Worm (Caenorhabditis elegans): ENCODE data around the gene glt-6.

The glt-6 gene

ce11 chrIV:7508850-7509249 lies 5.4 kb downstream of the glt-6 start:
- TF ChIP-seq ceh-13 (GFP tag; optimal IDR thresholded peaks at IDR 0.05) (no peak), ama-1 (optimal IDR thresholded peaks at IDR 0.05) (no peak)

- TF ChIP-seq flt-1 (GFP tag; IDR thresholded peaks at IDR 0.05), result no peak
- TF ChIP-seq hnd-1 (tag; optimal IDR thresholded peaks at IDR 0.05), result no peak
- TF ChIP-seq scrt-1 (GFP tag; IDR thresholded peaks at IDR 0.05), result no peak
- no peak for TF ChIP-seq tbx-37 (GFP tag; conservative IDR thresholded peaks at IDR 0.05)
- no peak for TF ChIP-seq ets-7 (tag; optimal IDR thresholded peaks at IDR 0.05)
- no peak for TF ChIP-seq aly-1 (tag; optimal IDR thresholded peaks at IDR 0.05)
- TF ChIP-seq ceh-36 (tag; optimal IDR thresholded peaks at IDR 0.05), result no peak
- no peak for TF ChIP-seq tra-4 (tag; optimal IDR thresholded peaks at IDR 0.05)
Observed at ce11 chrIV:7510829-7511228, 7.4 kb downstream of the glt-6 start.

ce11 chrIV:7512617-7513233 lies 9.3 kb downstream of the glt-6 start, which contains the start of the genes plc-4 and R05G6.4:
Gene plc-4, minus strand, starts transcription at chrIV:7512667.
Gene R05G6.4, plus strand, starts transcription at chrIV:7513233.
- no peak for TF ChIP-seq hmbx-1 (tag; optimal IDR thresholded peaks at IDR 0.05)
- no peak for TF ChIP-seq B0310.2 (tag; optimal IDR thresholded peaks at IDR 0.05)
- TF ChIP-seq tbx-11 (GFP tag; IDR thresholded peaks at IDR 0.05), result no peak

- TF ChIP-seq ceh-36 (tag; optimal IDR thresholded peaks at IDR 0.05) (no peak), hmg-4 (GFP tag; optimal IDR thresholded peaks at IDR 0.05) (no peak), hmbx-1 (tag; optimal IDR thresholded peaks at IDR 0.05) (no peak), hnd-1 (tag; optimal IDR thresholded peaks at IDR 0.05) (no peak), tbx-37 (GFP tag; conservative IDR thresholded peaks at IDR 0.05) (no peak), sea-1 (GFP tag; conservative IDR thresholded peaks at IDR 0.05) (no peak), F13C5.2 (tag; optimal IDR thresholded peaks at IDR 0.05) (no peak), ceh-13 (GFP tag; optimal IDR thresholded peaks at IDR 0.05) (no peak), ama-1 (optimal IDR thresholded peaks at IDR 0.05) (no peak), flt-1 (GFP tag; IDR thresholded peaks at IDR 0.05) (no peak), B0310.2 (tag; optimal IDR thresholded peaks at IDR 0.05) (no peak), tbx-11 (GFP tag; IDR thresholded peaks at IDR 0.05) (no peak), pes-1 (GFP tag; IDR thresholded peaks at IDR 0.05) (no peak), aly-1 (tag; optimal IDR thresholded peaks at IDR 0.05) (no peak)
Observed at ce11 chrIV:7516167-7516566, 12.7 kb downstream of the glt-6 start, which contains the start of the genes R05G6.9 and R05G6.3. Gene R05G6.9, minus strand, starts transcription at chrIV:7516267. Gene R05G6.3, plus strand, starts transcription at chrIV:7516552.

- TF ChIP-seq flt-1 (GFP tag; IDR thresholded peaks at IDR 0.05), result no peak
- no peak for TF ChIP-seq hmbx-1 (tag; optimal IDR thresholded peaks at IDR 0.05)
- no peak for TF ChIP-seq scrt-1 (GFP tag; IDR thresholded peaks at IDR 0.05)
- no peak for TF ChIP-seq aly-1 (tag; optimal IDR thresholded peaks at IDR 0.05)
- TF ChIP-seq ama-1 (optimal IDR thresholded peaks at IDR 0.05), result no peak
- no peak for TF ChIP-seq ceh-13 (GFP tag; optimal IDR thresholded peaks at IDR 0.05)
- TF ChIP-seq F13C5.2 (tag; optimal IDR thresholded peaks at IDR 0.05), result no peak
- no peak for TF ChIP-seq hmg-4 (GFP tag; optimal IDR thresholded peaks at IDR 0.05)
- TF ChIP-seq tbx-37 (GFP tag; conservative IDR thresholded peaks at IDR 0.05), result no peak
Observed at ce11 chrIV:7520258-7520657, 16.8 kb downstream of the glt-6 start.

ce11 chrIV:7520841-7521240 lies 17.4 kb downstream of the glt-6 start:
- TF ChIP-seq ceh-13 (GFP tag; optimal IDR thresholded peaks at IDR 0.05) (no peak), tra-4 (tag; optimal IDR thresholded peaks at IDR 0.05) (no peak)

- TF ChIP-seq tra-4 (tag; optimal IDR thresholded peaks at IDR 0.05), result no peak
- TF ChIP-seq ets-7 (tag; optimal IDR thresholded peaks at IDR 0.05), result no peak
- no peak for TF ChIP-seq tbx-11 (GFP tag; IDR thresholded peaks at IDR 0.05)
- no peak for TF ChIP-seq scrt-1 (GFP tag; IDR thresholded peaks at IDR 0.05)
Observed at ce11 chrIV:7521591-7521990, 18.2 kb downstream of the glt-6 start.

ce11 chrIV:7523744-7524143 lies 20.3 kb downstream of the glt-6 start:
- no peak for TF ChIP-seq sea-1 (GFP tag; conservative IDR thresholded peaks at IDR 0.05)
- no peak for TF ChIP-seq scrt-1 (GFP tag; IDR thresholded peaks at IDR 0.05)
- TF ChIP-seq B0310.2 (tag; optimal IDR thresholded peaks at IDR 0.05), result no peak
- TF ChIP-seq F13C5.2 (tag; optimal IDR thresholded peaks at IDR 0.05), result no peak
- TF ChIP-seq ets-7 (tag; optimal IDR thresholded peaks at IDR 0.05), result no peak
- no peak for TF ChIP-seq ama-1 (optimal IDR thresholded peaks at IDR 0.05)
- TF ChIP-seq aly-1 (tag; optimal IDR thresholded peaks at IDR 0.05), result no peak
- TF ChIP-seq tra-4 (tag; optimal IDR thresholded peaks at IDR 0.05), result no peak
- TF ChIP-seq hmbx-1 (tag; optimal IDR thresholded peaks at IDR 0.05), result no peak
- TF ChIP-seq ceh-36 (tag; optimal IDR thresholded peaks at IDR 0.05), result no peak
- no peak for TF ChIP-seq flt-1 (GFP tag; IDR thresholded peaks at IDR 0.05)
- no peak for TF ChIP-seq tbx-37 (GFP tag; conservative IDR thresholded peaks at IDR 0.05)
- TF ChIP-seq hmg-4 (GFP tag; optimal IDR thresholded peaks at IDR 0.05), result no peak
- TF ChIP-seq pes-1 (GFP tag; IDR thresholded peaks at IDR 0.05), result no peak
- no peak for TF ChIP-seq hnd-1 (tag; optimal IDR thresholded peaks at IDR 0.05)
- no peak for TF ChIP-seq tbx-11 (GFP tag; IDR thresholded peaks at IDR 0.05)

All from whole organism, early embryonic.